Worm (Caenorhabditis elegans) whole organism, L4/young adult: ENCODE data around the gene R02F11.10.
"Not testable (repeated sequence)": the region's sequence is repeated elsewhere in the genome, so short reads cannot be mapped to it uniquely, and the experiment has no call there.

Experiments used
- W03F9.2 ChIP-seq: fragments of 150-350 bp; optimal IDR thresholded peaks from 2 replicates; lab custom pipeline; 2014; ENCODE audit warnings: missing biosample characterization, missing genetic modification characterization
- dao-5 ChIP-seq: sonication (generic microtip); optimal IDR thresholded peaks from 2 replicates; lab custom pipeline; 2016; ENCODE audit warnings: missing genotype, missing genetic modification characterization, moderate library complexity, missing compliant biosample characterization
- him-1 ChIP-seq: sonication (generic microtip); optimal IDR thresholded peaks from 2 replicates; lab custom pipeline; 2016; ENCODE audit warnings: missing genotype, missing genetic modification reagents, missing genetic modification characterization, missing compliant biosample characterization

The R02F11.10 gene

DNA sequence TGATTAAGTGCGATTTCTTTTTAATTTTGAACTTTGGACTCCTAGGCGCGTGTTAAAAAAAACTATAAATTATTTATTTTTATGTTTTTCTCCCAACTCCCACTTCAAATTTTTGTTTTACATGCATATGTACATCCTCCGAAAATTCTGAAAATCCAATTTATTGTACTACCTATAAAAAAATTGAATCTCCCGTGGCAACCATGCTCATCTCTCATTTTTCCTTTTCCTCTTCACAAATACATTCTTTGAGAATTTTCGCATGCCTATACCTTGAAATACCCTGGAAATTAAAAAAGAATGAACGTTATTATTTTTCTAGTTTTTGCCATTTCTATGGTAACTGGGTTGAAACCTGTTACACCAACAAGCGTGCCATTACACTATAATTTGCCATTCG is at the start of gene R02F11.10:
Gene R02F11.10, plus strand, starts transcription at position 301 of the 400 bp plus-strand sequence.
- no peak for TF ChIP-seq him-1
- no peak for TF ChIP-seq dao-5
- TF ChIP-seq W03F9.2 (tag; lab: Kevin White, UChicago): no peak

- TF ChIP-seq him-1 (no peak), W03F9.2 (tag; lab: Kevin White, UChicago) (no peak), dao-5 (no peak)
These were observed 46.7 kb upstream of the R02F11.10 start, which contains the start of gene ugt-61 for ce11 chrV:4742190-4742589. Gene ugt-61 (plus strand): TSS chrV:4742422.

- TF ChIP-seq W03F9.2 (tag; lab: Kevin White, UChicago): no peak
- no peak for TF ChIP-seq dao-5
- TF ChIP-seq him-1: no peak
These were observed 43.7 kb upstream of the R02F11.10 start, which contains the start of gene C18G1.7 for ce11 chrV:4745269-4745668. Gene C18G1.7 (plus strand): TSS chrV:4745569.

DNA sequence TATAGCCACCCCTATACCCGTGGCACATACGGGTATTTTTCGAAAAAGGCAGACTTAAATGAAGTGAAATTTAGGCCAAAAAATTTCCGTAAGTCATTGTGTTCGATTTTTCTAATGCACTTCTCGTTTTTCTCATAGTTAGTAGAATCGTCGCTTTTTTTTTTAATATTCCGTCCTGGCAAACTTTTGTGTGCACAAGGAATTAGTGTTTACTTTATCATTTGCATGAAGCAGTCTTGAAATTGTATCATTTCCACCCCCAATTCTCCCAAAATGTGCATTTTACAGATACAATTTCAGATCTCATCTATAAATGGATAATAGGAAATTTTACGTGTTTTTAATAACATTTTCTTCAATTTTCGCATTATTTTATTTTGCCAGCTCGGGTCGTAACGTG is 38.6 kb upstream of the R02F11.10 start, which contains the start of gene C18G1.6:
Gene C18G1.6, plus strand, starts transcription at position 301 of the 400 bp plus-strand sequence.
- no peak for TF ChIP-seq dao-5
- no peak for TF ChIP-seq W03F9.2 (tag; lab: Kevin White, UChicago)
- no peak for TF ChIP-seq him-1

DNA sequence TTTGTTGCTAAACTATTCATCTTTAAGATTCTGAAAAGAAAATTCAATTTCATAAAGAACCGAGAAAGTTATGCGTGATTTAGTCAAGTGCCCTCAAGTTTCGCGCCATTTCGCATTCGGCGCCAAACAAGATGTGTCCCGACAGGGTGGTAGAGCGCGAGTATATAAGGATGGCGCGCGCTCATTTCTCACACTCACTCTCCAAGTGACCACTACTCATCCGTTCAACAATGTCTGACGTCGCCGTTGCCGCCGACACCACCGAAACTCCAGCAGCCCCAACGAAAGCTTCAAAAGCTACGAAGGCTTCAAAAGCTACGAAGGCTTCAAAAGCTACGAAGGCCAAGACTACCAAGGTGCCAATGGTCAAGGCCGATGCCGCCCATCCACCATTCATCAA is 34.8 kb upstream of the R02F11.10 start, which contains the start of gene hil-4:
Gene hil-4, plus strand, starts transcription at position 191 of the 400 bp plus-strand sequence.
- no peak for TF ChIP-seq him-1

- no peak for TF ChIP-seq dao-5
- TF ChIP-seq him-1: no peak
- no peak for TF ChIP-seq W03F9.2 (tag; lab: Kevin White, UChicago)
These were observed 34.2 kb upstream of the R02F11.10 start for ce11 chrV:4754684-4755211.

ce11 chrV:4755308-4756029 is 33.5 kb upstream of the R02F11.10 start, which contains the start of gene pgl-3:
Gene pgl-3 (plus strand): TSS chrV:4755979.
- TF ChIP-seq him-1 (no peak), dao-5 (no peak), W03F9.2 (tag; lab: Kevin White, UChicago) (no peak)

- TF ChIP-seq him-1: no peak
- no peak for TF ChIP-seq W03F9.2 (tag; lab: Kevin White, UChicago)
- TF ChIP-seq dao-5: no peak
These were observed 30.9 kb upstream of the R02F11.10 start for ce11 chrV:4758019-4758418.

ce11 chrV:4758540-4758939 is 30.4 kb upstream of the R02F11.10 start:
- no peak for TF ChIP-seq dao-5
- no peak for TF ChIP-seq him-1
- no peak for TF ChIP-seq W03F9.2 (tag; lab: Kevin White, UChicago)

DNA sequence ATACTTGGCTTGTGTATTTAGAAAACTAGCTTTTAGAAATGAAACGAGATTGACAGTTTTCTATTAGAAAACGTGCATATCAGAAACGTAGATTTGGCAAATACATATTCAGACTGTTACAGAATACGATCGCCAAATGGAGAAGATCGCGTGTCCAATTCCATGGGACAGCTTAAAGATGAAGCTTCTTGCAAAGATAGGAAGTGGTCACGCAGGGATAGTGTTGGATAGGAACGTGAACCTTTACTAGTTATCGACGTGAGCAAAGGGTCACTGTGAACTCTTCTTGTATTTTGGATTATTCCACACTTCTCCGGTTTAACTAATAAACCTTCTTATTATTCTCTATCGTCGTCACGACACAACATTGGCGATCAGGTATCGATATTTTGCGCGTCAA is 28.2 kb upstream of the R02F11.10 start, which contains the start of gene bgnt-1.4:
Gene bgnt-1.4, plus strand, starts transcription at position 301 of the 400 bp plus-strand sequence.
- not testable (repeated sequence) for TF ChIP-seq dao-5; W03F9.2 (tag; lab: Kevin White, UChicago); him-1

DNA sequence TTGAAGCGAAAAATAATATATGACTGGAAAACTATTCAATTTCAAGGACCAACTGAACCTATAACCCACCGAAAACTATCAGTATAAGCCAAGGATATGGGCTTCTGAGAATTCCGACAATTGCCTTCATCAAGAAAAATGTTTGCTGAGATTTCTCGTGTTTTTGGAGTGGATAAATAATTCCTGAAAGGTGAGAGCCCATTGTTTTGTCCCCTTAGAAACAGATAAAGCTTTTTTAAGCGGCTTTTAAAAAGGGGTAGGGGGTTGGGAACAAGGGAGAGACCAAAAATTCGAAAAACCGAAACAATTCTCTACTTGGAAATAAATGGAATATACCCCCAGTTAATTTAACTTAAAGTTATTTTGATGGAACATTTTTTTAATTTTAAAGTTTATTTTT is 22.4 kb upstream of the R02F11.10 start, which contains the start of gene C18G1.8:
Gene C18G1.8, minus strand, starts transcription at position 101 of the 400 bp plus-strand sequence.
- no peak for TF ChIP-seq him-1
- TF ChIP-seq dao-5: no peak
- TF ChIP-seq W03F9.2 (tag; lab: Kevin White, UChicago): no peak

DNA sequence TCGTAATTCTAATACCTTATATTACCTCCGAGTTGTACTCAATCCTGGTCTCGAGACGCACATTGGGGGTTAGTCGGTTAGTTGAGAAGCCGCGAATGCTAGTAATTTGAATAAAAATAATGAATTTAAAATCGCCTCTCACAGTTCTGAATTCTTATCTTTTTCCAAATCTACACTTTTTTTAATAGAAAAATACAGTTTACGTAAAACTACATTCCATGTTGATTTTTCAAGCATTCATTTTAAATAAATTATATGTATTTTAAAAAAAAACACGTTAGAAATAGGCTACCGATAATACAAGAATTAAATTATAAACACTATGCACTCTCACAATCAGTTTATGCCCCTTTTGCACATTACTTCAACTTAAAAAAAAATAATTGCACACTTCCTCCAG is 19.3 kb upstream of the R02F11.10 start, which contains the start of gene C18G1.9:
Gene C18G1.9, minus strand, starts transcription at position 101 of the 400 bp plus-strand sequence.
- TF ChIP-seq him-1 (no peak), dao-5 (no peak), W03F9.2 (tag; lab: Kevin White, UChicago) (no peak)

DNA sequence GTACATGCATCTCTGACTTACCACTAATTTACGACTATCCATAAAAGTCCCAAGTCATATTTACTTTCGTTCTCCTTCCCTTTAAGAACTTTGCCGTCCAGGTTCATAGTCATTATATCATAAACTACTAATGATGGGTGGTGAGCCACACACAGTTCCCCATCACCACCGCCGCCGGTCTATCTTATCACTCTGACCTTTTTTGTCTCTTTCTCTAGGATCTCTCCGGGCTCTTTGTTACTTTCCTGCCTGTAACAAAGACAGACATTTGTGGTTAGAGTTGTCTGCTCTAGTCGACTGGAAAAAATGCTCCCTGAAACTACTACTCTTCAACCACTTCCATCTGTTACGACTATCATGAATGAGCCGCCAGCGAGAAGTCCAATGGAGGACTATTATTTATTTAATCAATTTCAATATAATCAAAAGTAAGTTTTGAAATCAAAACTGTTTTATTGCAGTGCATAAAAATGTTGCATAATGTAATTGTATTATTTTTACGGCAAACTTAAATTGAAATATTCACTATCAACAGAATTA is 18.4 kb upstream of the R02F11.10 start, which contains the start of gene elt-7:
Gene elt-7, plus strand, starts transcription at position 263 of the 540 bp plus-strand sequence.
- no peak for TF ChIP-seq dao-5
- TF ChIP-seq him-1: no peak
- TF ChIP-seq W03F9.2 (tag; lab: Kevin White, UChicago): no peak

DNA sequence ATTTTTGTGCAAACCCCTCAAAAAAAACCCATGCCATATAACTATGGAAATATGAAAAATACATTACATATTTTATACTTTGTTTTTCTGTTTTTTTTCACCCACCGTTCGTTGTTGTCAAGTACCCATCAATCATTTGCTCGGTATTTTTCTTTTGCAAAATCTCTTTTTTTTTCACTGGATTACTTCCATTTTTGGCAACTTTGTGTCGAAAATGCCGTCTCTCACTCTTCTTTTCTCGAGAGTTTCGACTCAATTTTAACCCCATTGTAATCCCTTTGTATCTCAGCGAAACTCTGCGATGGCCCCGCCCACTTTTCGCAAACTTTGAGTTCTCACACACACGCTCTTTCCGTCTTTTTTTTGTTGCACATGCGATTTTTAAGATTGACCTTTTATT is 13.8 kb upstream of the R02F11.10 start:
- TF ChIP-seq W03F9.2 (tag; lab: Kevin White, UChicago) (no peak), dao-5 (no peak), him-1 (no peak)
